Worm (Caenorhabditis elegans): ENCODE data around the gene pqn-84.

pqn-84 gene

ce11 chrIII:11694975-11695374 lies 5.1 kb upstream of the pqn-84 start, which contains the start of gene Y41C4A.22:
TSS of gene Y41C4A.22 (plus strand) at chrIII:11695275.
- no peak for TF ChIP-seq unc-62 (GFP tag; optimal IDR thresholded peaks at IDR 0.05)
- TF ChIP-seq skn-1 (tag; optimal IDR thresholded peaks at IDR 0.05) = no peak
- no peak for TF ChIP-seq sma-3 (GFP tag; optimal IDR thresholded peaks at IDR 0.05)
- TF ChIP-seq ztf-11 (tag; optimal IDR thresholded peaks at IDR 0.05) = no peak
- TF ChIP-seq lin-11 (tag; optimal IDR thresholded peaks at IDR 0.05) = no peak
- TF ChIP-seq ceh-82 (tag; optimal IDR thresholded peaks at IDR 0.05) = no peak
- no peak for TF ChIP-seq ztf-1 (GFP tag; conservative IDR thresholded peaks at IDR 0.05)
- no peak for TF ChIP-seq zag-1 (tag; optimal IDR thresholded peaks at IDR 0.05)
- no peak for TF ChIP-seq elt-1 (tag; optimal IDR thresholded peaks at IDR 0.05)
- no peak for TF ChIP-seq nhr-77 (tag; optimal IDR thresholded peaks at IDR 0.05)

- TF ChIP-seq unc-62 (GFP tag; optimal IDR thresholded peaks at IDR 0.05) (no peak), crh-2 (tag; optimal IDR thresholded peaks at IDR 0.05) (no peak), snpc-4 (tag; optimal IDR thresholded peaks at IDR 0.05) (no peak), ZK546.5 (tag; optimal IDR thresholded peaks at IDR 0.05) (no peak), nhr-23 (tag; optimal IDR thresholded peaks at IDR 0.05) (no peak), alr-1 (tag; optimal IDR thresholded peaks at IDR 0.05) (no peak)
Measured at ce11 chrIII:11696273-11696672, 3.8 kb upstream of the pqn-84 start, which contains the start of gene Y41C4A.6. TSS of gene Y41C4A.6 (plus strand) at chrIII:11696573.

- TF ChIP-seq elt-1 (tag; optimal IDR thresholded peaks at IDR 0.05) (no peak), ceh-16 (tag; optimal IDR thresholded peaks at IDR 0.05) (no peak), elt-3 (tag; optimal IDR thresholded peaks at IDR 0.05) (no peak), nhr-23 (tag; optimal IDR thresholded peaks at IDR 0.05) (no peak), nhr-77 (tag; optimal IDR thresholded peaks at IDR 0.05) (no peak), ztf-4 (tag; optimal IDR thresholded peaks at IDR 0.05) (no peak), skn-1 (tag; optimal IDR thresholded peaks at IDR 0.05) (no peak), nhr-21 (tag; optimal IDR thresholded peaks at IDR 0.05) (no peak), C34F6.9 (tag; optimal IDR thresholded peaks at IDR 0.05) (no peak), lin-39 (tag; optimal IDR thresholded peaks at IDR 0.05) (no peak), zag-1 (tag; optimal IDR thresholded peaks at IDR 0.05) (no peak), unc-62 (GFP tag; optimal IDR thresholded peaks at IDR 0.05) (no peak)
Measured at ce11 chrIII:11698569-11698968, 1.5 kb upstream of the pqn-84 start, which contains the start of gene Y41C4A.7. TSS of gene Y41C4A.7 (plus strand) at chrIII:11698869.

ce11 chrIII:11701863-11702262 lies 1.8 kb downstream of the pqn-84 start:
- TF ChIP-seq skn-1 (tag; optimal IDR thresholded peaks at IDR 0.05) (no peak), unc-62 (GFP tag; optimal IDR thresholded peaks at IDR 0.05) (no peak), ztf-11 (tag; optimal IDR thresholded peaks at IDR 0.05) (no peak), nhr-25 (tag; optimal IDR thresholded peaks at IDR 0.05) (no peak)

ce11 chrIII:11703006-11703775 lies 3.1 kb downstream of the pqn-84 start:
- TF ChIP-seq lsy-2 (tag; optimal IDR thresholded peaks at IDR 0.05) (no peak), elt-1 (tag; optimal IDR thresholded peaks at IDR 0.05) (no peak), ceh-16 (tag; optimal IDR thresholded peaks at IDR 0.05) (no peak), unc-62 (GFP tag; optimal IDR thresholded peaks at IDR 0.05) (no peak), zag-1 (tag; optimal IDR thresholded peaks at IDR 0.05) (no peak), ceh-82 (tag; optimal IDR thresholded peaks at IDR 0.05) (no peak), mdl-1 (tag; optimal IDR thresholded peaks at IDR 0.05) (no peak), peb-1 (tag; optimal IDR thresholded peaks at IDR 0.05) (no peak), nhr-129 (tag; optimal IDR thresholded peaks at IDR 0.05) (no peak), fos-1 (tag; optimal IDR thresholded peaks at IDR 0.05) (no peak), ZK546.5 (tag; optimal IDR thresholded peaks at IDR 0.05) (no peak), nhr-12 (tag; optimal IDR thresholded peaks at IDR 0.05) (no peak), sma-9 (GFP tag; optimal IDR thresholded peaks at IDR 0.05) (no peak), sma-9 (tag; optimal IDR thresholded peaks at IDR 0.05) (no peak), lin-13 (GFP tag; optimal IDR thresholded peaks at IDR 0.05) (no peak), nhr-25 (tag; optimal IDR thresholded peaks at IDR 0.05) (no peak), blmp-1 (tag; optimal IDR thresholded peaks at IDR 0.05; ENCODE audit: insufficient read depth) (no peak)

ce11 chrIII:11703776-11704093 lies 3.7 kb downstream of the pqn-84 start, which contains the start of gene col-95:
TSS of gene col-95 (plus strand) at chrIII:11703994.
- TF ChIP-seq peb-1 (tag; optimal IDR thresholded peaks at IDR 0.05) (no peak), F13H6.1 (tag; optimal IDR thresholded peaks at IDR 0.05) (no peak), nhr-21 (tag; optimal IDR thresholded peaks at IDR 0.05) (no peak), dmd-4 (tag; optimal IDR thresholded peaks at IDR 0.05) (no peak), mbf-1 (tag; optimal IDR thresholded peaks at IDR 0.05) (no peak), C34F6.9 (tag; optimal IDR thresholded peaks at IDR 0.05) (no peak), elt-1 (tag; optimal IDR thresholded peaks at IDR 0.05) (no peak), blmp-1 (tag; optimal IDR thresholded peaks at IDR 0.05; ENCODE audit: insufficient read depth) (no peak), lin-11 (tag; optimal IDR thresholded peaks at IDR 0.05) (no peak), nhr-10 (tag; optimal IDR thresholded peaks at IDR 0.05) (no peak), ztf-4 (tag; optimal IDR thresholded peaks at IDR 0.05) (no peak), unc-39 (tag; optimal IDR thresholded peaks at IDR 0.05) (no peak), ama-1 (optimal IDR thresholded peaks at IDR 0.05) (no peak)

All from whole organism, L2 larva.